Worm (Caenorhabditis elegans): Measurements from ENCODE around the gene ZK354.7.
"Not testable (repeated sequence)": the region's sequence is repeated elsewhere in the genome, so short reads cannot be mapped to it uniquely, and the experiment has no call there.

DNA sequence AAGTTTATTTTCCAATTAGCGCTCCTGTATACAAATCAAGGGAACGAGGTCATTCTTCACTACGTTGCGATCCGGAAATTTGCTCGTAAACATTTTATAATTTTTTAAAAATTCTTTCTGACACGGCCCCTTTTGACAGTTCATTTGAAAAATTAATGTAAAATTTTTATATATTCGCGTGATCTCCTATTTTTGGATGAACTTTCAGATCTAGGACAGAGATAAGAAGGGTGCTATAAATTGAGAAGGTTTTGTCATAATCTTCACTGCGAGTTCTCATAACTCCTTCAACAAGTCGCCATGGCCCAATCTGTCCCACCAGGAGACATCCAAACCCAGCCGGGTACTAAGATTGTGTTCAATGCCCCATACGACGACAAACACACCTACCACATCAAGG, 42.6 kb downstream of the ZK354.7 start, which contains the start of gene msp-19:
- not testable (repeated sequence) for TF ChIP-seq flt-1 (GFP tag; IDR thresholded peaks at IDR 0.05); ref-1 (GFP tag; conservative IDR thresholded peaks at IDR 0.05)
